Fruit fly (Drosophila melanogaster): ENCODE data around the gene Task7.
A peak's percentile ranks its signal among the peaks of the same experiment; 100 is the strongest.

Gene Task7

dm6 chr3R:9370413-9370812 is 41.7 kb downstream of the Task7 start (continued):
- TF ChIP-seq Mrtf (GFP tag; IDR thresholded peaks at IDR 0.05), result 0 out of 3 replicates have a peak, but pooled peaks have one; percentile 25
- TF ChIP-seq CG8281 (tag; optimal IDR thresholded peaks at IDR 0.05), result no peak
- no peak for TF ChIP-seq vnd (GFP tag; IDR thresholded peaks at IDR 0.05; ENCODE audit: partially characterized antibody)
- TF ChIP-seq yki (optimal IDR thresholded peaks at IDR 0.05), result no peak
- TF ChIP-seq row (GFP tag; IDR thresholded peaks at IDR 0.05), result peak; percentile 85
- 0 out of 2 replicates have a peak, but pooled peaks have one; percentile 17 for TF ChIP-seq ttk (GFP tag; IDR thresholded peaks at IDR 0.05)
- peak; percentile 0 for TF ChIP-seq CG15011 (GFP tag; optimal IDR thresholded peaks at IDR 0.05)
- TF ChIP-seq tgo (GFP tag; IDR thresholded peaks at IDR 0.05), result peak; percentile 64; the same call in 2 of the 3 replicates
- no peak for TF ChIP-seq CG13123 (GFP tag; optimal IDR thresholded peaks at IDR 0.05)
- TF ChIP-seq sim (GFP tag; IDR thresholded peaks at IDR 0.05), result no peak
- TF ChIP-seq CG12391 (tag; optimal IDR thresholded peaks at IDR 0.05), result peak; percentile 58
- TF ChIP-seq ase (GFP tag; IDR thresholded peaks at IDR 0.05), result peak; percentile 27; the same call in 2 of the 3 replicates
- TF ChIP-seq stc (GFP tag; IDR thresholded peaks at IDR 0.05), result peak; percentile 73
- TF ChIP-seq crc (GFP tag; optimal IDR thresholded peaks at IDR 0.05), result peak; percentile 17
- peak; percentile 71 for TF ChIP-seq so (GFP tag; IDR thresholded peaks at IDR 0.05)
- peak; percentile 50 for TF ChIP-seq CG12219 (GFP tag; optimal IDR thresholded peaks at IDR 0.05)
- no peak for TF ChIP-seq CG10274 (GFP tag; optimal IDR thresholded peaks at IDR 0.05)
- no peak for TF ChIP-seq chm (GFP tag; IDR thresholded peaks at IDR 0.05)
- peak; percentile 29; the same call in 1 of the 2 replicates for TF ChIP-seq Taf1 (GFP tag; IDR thresholded peaks at IDR 0.05)
- peak; percentile 59 for TF ChIP-seq CG9817 (tag; optimal IDR thresholded peaks at IDR 0.05)
- no peak for TF ChIP-seq Elba2 (GFP tag; optimal IDR thresholded peaks at IDR 0.05)
- TF ChIP-seq CG3163 (GFP tag; optimal IDR thresholded peaks at IDR 0.05), result peak; percentile 8
- TF ChIP-seq CG1529 (GFP tag; optimal IDR thresholded peaks at IDR 0.05), result no peak
- no peak for TF ChIP-seq Scr (GFP tag; IDR thresholded peaks at IDR 0.05; ENCODE audit: partially characterized antibody)
- TF ChIP-seq pfk (GFP tag; optimal IDR thresholded peaks at IDR 0.05), result no peak
- TF ChIP-seq CG11398 (GFP tag; optimal IDR thresholded peaks at IDR 0.05), result no peak
- peak; percentile 19; the same call in 1 of the 2 replicates for TF ChIP-seq MBD-R2 (GFP tag; IDR thresholded peaks at IDR 0.05)
- TF ChIP-seq CG18011 (GFP tag; optimal IDR thresholded peaks at IDR 0.05), result peak; percentile 27
- TF ChIP-seq Awh (GFP tag; IDR thresholded peaks at IDR 0.05), result no peak
- TF ChIP-seq CG14050 (GFP tag; IDR thresholded peaks at IDR 0.05), result peak; percentile 57; the same call in 2 of the 3 replicates
- TF ChIP-seq ranshi (GFP tag; IDR thresholded peaks at IDR 0.05), result peak; percentile 51; the same call in 1 of the 2 replicates
- TF ChIP-seq CG6689 (GFP tag; IDR thresholded peaks at IDR 0.05), result peak; percentile 54; the same call in 1 of the 2 replicates
- TF ChIP-seq Usf (GFP tag; optimal IDR thresholded peaks at IDR 0.05), result no peak
- no peak for TF ChIP-seq Ravus (GFP tag; IDR thresholded peaks at IDR 0.05)
- TF ChIP-seq jigr1 (GFP tag; IDR thresholded peaks at IDR 0.05), result no peak
- TF ChIP-seq CG8089 (GFP tag; optimal IDR thresholded peaks at IDR 0.05), result no peak
- TF ChIP-seq bigmax (GFP tag; optimal IDR thresholded peaks at IDR 0.05), result no peak
- TF ChIP-seq lola (GFP tag; optimal IDR thresholded peaks at IDR 0.05), result no peak
- peak; percentile 69 for TF ChIP-seq Ada2b (GFP tag; IDR thresholded peaks at IDR 0.05)
- TF ChIP-seq nau (GFP tag; optimal IDR thresholded peaks at IDR 0.05), result no peak
- TF ChIP-seq CG4404 (GFP tag; IDR thresholded peaks at IDR 0.05), result peak; percentile 37; the same call in 1 of the 2 replicates
- no peak for TF ChIP-seq trh (GFP tag; optimal IDR thresholded peaks at IDR 0.05)
- no peak for TF ChIP-seq CG17186 (GFP tag; optimal IDR thresholded peaks at IDR 0.05)
- 0 out of 3 replicates have a peak, but pooled peaks have one; percentile 44 for TF ChIP-seq CG34422 (GFP tag; IDR thresholded peaks at IDR 0.05)
- TF ChIP-seq sob (GFP tag; IDR thresholded peaks at IDR 0.05), result peak; percentile 74
- TF ChIP-seq lab (GFP tag; optimal IDR thresholded peaks at IDR 0.05), result peak; percentile 73
- no peak for TF ChIP-seq ken (GFP tag; IDR thresholded peaks at IDR 0.05)
- TF ChIP-seq CG2678 (tag; optimal IDR thresholded peaks at IDR 0.05), result peak; percentile 75
- TF ChIP-seq jumu (GFP tag; optimal IDR thresholded peaks at IDR 0.05), result no peak
- no peak for TF ChIP-seq Dref (GFP tag; IDR thresholded peaks at IDR 0.05)
- TF ChIP-seq Ptx1 (GFP tag; IDR thresholded peaks at IDR 0.05), result peak; percentile 69; the same call in 1 of the 2 replicates
- peak; percentile 22 for TF ChIP-seq Six4 (GFP tag; optimal IDR thresholded peaks at IDR 0.05)

All from whole organism, embryonic.